Worm (Caenorhabditis elegans) whole organism, mixed stage, embryonic: ENCODE data around the gene ZK287.4.

Experiments
- blmp-1 ChIP-seq: fragments of 150-350 bp; optimal IDR thresholded peaks from 2 replicates; lab custom pipeline; 2014; ENCODE audit warnings: missing biosample characterization, missing genetic modification characterization
- ces-1 ChIP-seq: fragments of 150-350 bp; optimal IDR thresholded peaks from 2 replicates; lab custom pipeline; 2014; ENCODE audit warnings: missing biosample characterization, missing genetic modification reagents, missing genetic modification characterization
- drap-1 ChIP-seq: fragments of 200-800 bp; sonication (Bioruptor generic); optimal IDR thresholded peaks from 3 replicates; lab custom pipeline; 2018; ENCODE audit warnings: mild to moderate bottlenecking, missing genetic modification characterization, missing compliant biosample characterization
- elt-3 ChIP-seq: fragments of 150-350 bp; optimal IDR thresholded peaks from 2 replicates; lab custom pipeline; 2014; ENCODE audit warnings: missing biosample characterization, missing genetic modification characterization
- lin-13 ChIP-seq: fragments of 150-350 bp; optimal IDR thresholded peaks from 2 replicates; lab custom pipeline; 2014; ENCODE audit warnings: missing biosample characterization, missing genetic modification characterization
- mep-1 ChIP-seq: fragments of 150-350 bp; optimal IDR thresholded peaks from 2 replicates; lab custom pipeline; 2017; ENCODE audit warnings: missing biosample characterization, missing genetic modification reagents, missing genetic modification characterization, inconsistent platforms
- mls-2 ChIP-seq: sonication (generic microtip); optimal IDR thresholded peaks from 2 replicates; lab custom pipeline; 2016; ENCODE audit warnings: mild to moderate bottlenecking, missing genetic modification characterization, moderate library complexity, missing compliant biosample characterization
- nhr-237 ChIP-seq: fragments of 150-350 bp; optimal IDR thresholded peaks from 2 replicates; lab custom pipeline; 2014; ENCODE audit warnings: missing biosample characterization, missing genetic modification characterization
- nhr-76 ChIP-seq: sonication (generic microtip); optimal IDR thresholded peaks from 2 replicates; lab custom pipeline; 2017; ENCODE audit warnings: missing biosample characterization, missing genetic modification characterization
- pha-4 ChIP-seq: fragments of 150-350 bp; optimal IDR thresholded peaks from 2 replicates; lab custom pipeline; 2018; ENCODE audit warnings: missing biosample characterization, missing genetic modification reagents, missing genetic modification characterization
- snpc-4 ChIP-seq: fragments of 150-350 bp; optimal IDR thresholded peaks from 2 replicates; lab custom pipeline; 2014; ENCODE audit warnings: missing biosample characterization, missing genetic modification characterization
- unc-62 ChIP-seq: fragments of 150-350 bp; optimal IDR thresholded peaks from 2 replicates; lab custom pipeline; 2014; ENCODE audit warnings: missing biosample characterization, missing genetic modification reagents, missing genetic modification characterization
- ztf-11 ChIP-seq: fragments of 150-350 bp; optimal IDR thresholded peaks from 2 replicates; lab custom pipeline; 2014; ENCODE audit warnings: missing biosample characterization, missing genetic modification characterization

DNA sequence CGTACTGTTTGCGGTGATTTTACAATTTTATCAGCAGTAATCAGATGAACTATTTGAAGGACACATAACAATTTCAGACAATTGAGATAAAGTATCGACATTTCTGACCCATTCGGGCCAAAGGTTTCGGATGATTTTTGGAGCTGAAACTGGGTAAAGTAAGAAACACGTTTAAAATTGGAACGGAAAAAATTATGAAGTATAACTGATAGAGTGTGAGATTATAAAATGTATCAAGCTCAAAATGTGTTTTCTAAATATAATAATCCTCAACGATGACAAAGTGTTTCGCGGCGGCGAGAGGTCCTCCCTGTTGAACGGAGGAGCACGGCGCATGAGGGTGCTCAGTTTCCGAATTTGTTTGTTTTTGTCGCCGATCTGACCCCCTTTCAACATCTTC, at the start of gene ZK287.4:
- TF ChIP-seq ces-1 (GFP tag; lab: Kevin White, UChicago) (no peak), drap-1 (GFP tag; lab: Kevin White, UChicago) (no peak), snpc-4 (tag; lab: Kevin White, UChicago) (no peak), nhr-237 (tag; lab: Kevin White, UChicago) (no peak), pha-4 (tag; lab: Kevin White, UChicago) (no peak), unc-62 (GFP tag; lab: Kevin White, UChicago) (no peak), lin-13 (no peak), blmp-1 (tag; lab: Kevin White, UChicago) (no peak), nhr-76 (tag; lab: Kevin White, UChicago) (no peak), elt-3 (tag; lab: Kevin White, UChicago) (no peak), mls-2 (tag; lab: Kevin White, UChicago) (no peak), mep-1 (tag; lab: Kevin White, UChicago) (no peak), ztf-11 (tag; lab: Kevin White, UChicago) (no peak)
